Fruit fly (Drosophila melanogaster) whole organism, adult: ENCODE measurements around the gene PMP34.

Source experiments
- Crg-1 ChIP-seq: fragments of 200-800 bp; sonication (Bioruptor generic); optimal IDR thresholded peaks from 2 replicates; lab custom pipeline; 2016; ENCODE audit warnings: missing biosample characterization, missing genetic modification characterization
- Hr96 ChIP-seq: fragments of 200-800 bp; sonication (Bioruptor generic); optimal IDR thresholded peaks from 2 replicates; lab custom pipeline; 2016; ENCODE audit warnings: missing biosample characterization, missing genetic modification characterization
- Mnt ChIP-seq: fragments of 200-800 bp; sonication (Bioruptor generic); optimal IDR thresholded peaks from 2 replicates; lab custom pipeline; 2016; ENCODE audit warnings: missing biosample characterization, mild to moderate bottlenecking, missing genetic modification characterization
- bab1 ChIP-seq: fragments of 200-800 bp; sonication (Bioruptor generic); optimal IDR thresholded peaks from 3 replicates; lab custom pipeline; 2019; ENCODE audit warnings: missing biosample characterization, mild to moderate bottlenecking, missing genetic modification characterization, moderate library complexity
- kay ChIP-seq: fragments of 200-800 bp; sonication (Bioruptor generic); peaks from one replicate; lab custom pipeline; 2016; ENCODE audit warnings: missing biosample characterization, missing genetic modification characterization, borderline replicate concordance
- pad ChIP-seq: fragments of 200-800 bp; sonication (Bioruptor generic); optimal IDR thresholded peaks from 3 replicates; lab custom pipeline; 2017; ENCODE audit warnings: missing biosample characterization, missing genetic modification characterization, mild to moderate bottlenecking, moderate library complexity, missing genetic modification reagents

DNA sequence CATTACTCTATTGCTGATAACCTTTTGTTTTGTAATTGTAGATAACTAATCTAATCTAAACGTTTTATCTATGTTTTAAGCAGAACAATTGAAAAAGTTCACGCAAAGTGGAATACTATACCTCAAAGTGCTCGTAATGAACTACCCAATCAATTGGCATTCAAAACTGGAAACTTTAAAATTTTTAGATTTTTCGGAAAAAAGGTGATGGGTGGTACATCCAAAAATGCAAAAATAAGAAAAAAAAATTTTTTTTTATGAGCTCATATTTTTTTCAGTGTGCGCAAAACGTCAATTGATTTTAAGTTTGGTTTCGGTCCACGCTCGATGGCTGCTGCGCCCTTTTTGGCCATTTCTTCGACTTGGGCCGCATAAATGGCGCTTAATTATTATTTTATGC is 8.0 kb upstream of the PMP34 start:
- TF ChIP-seq Hr96 (GFP tag; lab: Kevin White, UChicago) (no peak), pad (no peak), bab1 (GFP tag; lab: Kevin White, UChicago) (no peak), kay (GFP tag; lab: Kevin White, UChicago) (no peak), Crg-1 (no peak), Mnt (GFP tag; lab: Kevin White, UChicago) (no peak)
